Fruit fly (Drosophila melanogaster) S2 (cell line): Measurements from ENCODE around the gene CG43249.

Experiments
- CG8478 ChIP-seq: fragments of >200 bp; optimal IDR thresholded peaks from 2 replicates; lab custom pipeline; 2018
- CTCF ChIP-seq, 2 experiments: fragments of >200 bp; optimal IDR thresholded peaks; 2 replicates each; lab custom pipeline; 2018

- no peak for TF ChIP-seq CG8478 (lab: Kevin White, UChicago)
- TF ChIP-seq CTCF (optimal IDR thresholded peaks at IDR 0.05; lab: Kevin White, UChicago) = no peak
Observed at dm6 chr3L:16301153-16301552, 2.9 kb upstream of the CG43249 start, which contains the start of gene CG4982.
